Worm (Caenorhabditis elegans): ENCODE data around the gene T10F2.2.
A peak's percentile ranks its signal among the peaks of the same experiment; 100 is the strongest.

Gene T10F2.2

DNA sequence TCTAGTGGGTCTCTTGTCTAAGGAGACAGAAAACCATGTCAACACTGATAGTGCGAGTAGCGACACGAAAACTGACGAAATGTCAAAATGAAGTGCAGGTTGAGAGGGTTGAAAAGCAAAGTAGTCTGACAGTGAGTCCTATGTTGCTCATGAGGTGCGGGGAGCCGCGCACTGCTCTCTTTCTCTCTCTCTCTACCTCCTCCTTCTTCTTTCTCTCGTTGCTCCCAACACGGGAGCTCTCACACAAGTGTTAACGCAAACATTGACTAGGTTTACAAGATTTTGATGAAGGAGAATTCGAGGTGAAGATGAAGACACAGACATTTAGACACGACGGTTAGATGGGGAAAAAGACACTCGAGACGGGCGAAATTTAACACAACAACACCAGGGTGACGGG, 35.9 kb downstream of the T10F2.2 start:
- TF ChIP-seq F13H6.1 (tag; optimal IDR thresholded peaks at IDR 0.05) (peak; percentile 49), nhr-129 (tag; optimal IDR thresholded peaks at IDR 0.05) (peak; percentile 43), unc-39 (tag; optimal IDR thresholded peaks at IDR 0.05) (no peak)

DNA sequence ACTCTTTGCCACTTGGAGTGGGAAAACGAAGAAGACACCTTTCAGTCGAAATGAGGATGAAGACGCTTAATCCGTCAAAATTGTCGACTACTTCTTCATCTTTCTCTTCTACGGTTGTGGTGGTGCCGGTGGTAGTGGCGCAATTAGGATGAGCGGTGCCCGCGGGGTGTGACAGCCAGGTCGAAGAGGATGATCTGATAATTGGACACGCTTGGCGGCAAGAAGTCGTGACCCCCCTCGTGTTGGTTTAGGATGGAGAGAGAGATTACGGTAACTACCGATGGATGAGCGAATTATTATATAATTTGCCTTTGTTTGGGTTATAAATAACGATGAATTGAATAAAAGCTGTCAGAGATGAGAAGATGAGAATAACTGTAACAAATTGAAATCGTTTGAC, 38.1 kb downstream of the T10F2.2 start:
- TF ChIP-seq fos-1 (tag; optimal IDR thresholded peaks at IDR 0.05) (no peak), aly-2 (tag; optimal IDR thresholded peaks at IDR 0.05) (no peak), nhr-12 (tag; optimal IDR thresholded peaks at IDR 0.05) (no peak), sma-9 (GFP tag; optimal IDR thresholded peaks at IDR 0.05) (no peak), sma-9 (tag; optimal IDR thresholded peaks at IDR 0.05) (no peak), gmeb-1 (tag; optimal IDR thresholded peaks at IDR 0.05) (no peak), nhr-11 (tag; optimal IDR thresholded peaks at IDR 0.05) (no peak), sem-4 (tag; optimal IDR thresholded peaks at IDR 0.05) (no peak), egl-27 (tag; optimal IDR thresholded peaks at IDR 0.05) (no peak), elt-3 (tag; optimal IDR thresholded peaks at IDR 0.05) (no peak), sma-3 (GFP tag; optimal IDR thresholded peaks at IDR 0.05) (no peak), ztf-4 (tag; optimal IDR thresholded peaks at IDR 0.05) (no peak), ztf-11 (tag; optimal IDR thresholded peaks at IDR 0.05) (no peak), lin-39 (tag; optimal IDR thresholded peaks at IDR 0.05) (no peak), ceh-16 (tag; optimal IDR thresholded peaks at IDR 0.05) (no peak), nhr-237 (tag; optimal IDR thresholded peaks at IDR 0.05) (no peak), nhr-129 (tag; optimal IDR thresholded peaks at IDR 0.05) (no peak), F13H6.1 (tag; optimal IDR thresholded peaks at IDR 0.05) (no peak), lin-11 (tag; optimal IDR thresholded peaks at IDR 0.05) (no peak), nhr-77 (tag; optimal IDR thresholded peaks at IDR 0.05) (no peak), lin-13 (GFP tag; optimal IDR thresholded peaks at IDR 0.05) (no peak)

DNA sequence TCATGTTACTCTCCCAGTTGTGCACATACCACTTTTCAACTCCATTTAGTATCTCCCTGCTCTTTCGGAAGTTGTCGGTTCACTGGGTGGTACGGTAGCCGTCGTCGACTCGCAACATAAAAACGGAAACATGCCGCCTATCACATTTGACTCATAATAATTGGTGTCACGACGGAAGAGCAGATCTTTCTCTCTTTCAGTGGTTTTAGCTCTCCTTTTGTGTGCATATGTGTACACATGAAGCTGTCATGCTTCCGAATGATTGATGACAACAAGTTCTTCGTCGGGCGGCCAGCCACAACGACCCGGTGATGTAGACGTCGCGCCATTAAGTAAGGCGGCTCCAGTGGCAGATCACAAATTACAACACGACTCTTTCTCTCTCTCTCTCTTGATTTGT, 39.4 kb downstream of the T10F2.2 start:
- no peak for TF ChIP-seq ztf-11 (tag; optimal IDR thresholded peaks at IDR 0.05)
- no peak for TF ChIP-seq nhr-12 (tag; optimal IDR thresholded peaks at IDR 0.05)
- no peak for TF ChIP-seq ztf-4 (tag; optimal IDR thresholded peaks at IDR 0.05)
- TF ChIP-seq R02D3.7 (tag; optimal IDR thresholded peaks at IDR 0.05): no peak
- TF ChIP-seq nhr-10 (tag; optimal IDR thresholded peaks at IDR 0.05): no peak
- no peak for TF ChIP-seq Y55F3AM.14 (GFP tag; optimal IDR thresholded peaks at IDR 0.05)
- TF ChIP-seq elt-1 (tag; optimal IDR thresholded peaks at IDR 0.05): no peak
- TF ChIP-seq mbf-1 (tag; optimal IDR thresholded peaks at IDR 0.05): no peak
- no peak for TF ChIP-seq nhr-23 (tag; optimal IDR thresholded peaks at IDR 0.05)
- TF ChIP-seq unc-55 (GFP tag; optimal IDR thresholded peaks at IDR 0.05): no peak
- TF ChIP-seq peb-1 (tag; optimal IDR thresholded peaks at IDR 0.05): no peak
- no peak for TF ChIP-seq nhr-25 (tag; optimal IDR thresholded peaks at IDR 0.05)
- no peak for TF ChIP-seq sma-9 (GFP tag; optimal IDR thresholded peaks at IDR 0.05)
- TF ChIP-seq sma-9 (tag; optimal IDR thresholded peaks at IDR 0.05): no peak
- no peak for TF ChIP-seq ztf-1 (GFP tag; conservative IDR thresholded peaks at IDR 0.05)

DNA sequence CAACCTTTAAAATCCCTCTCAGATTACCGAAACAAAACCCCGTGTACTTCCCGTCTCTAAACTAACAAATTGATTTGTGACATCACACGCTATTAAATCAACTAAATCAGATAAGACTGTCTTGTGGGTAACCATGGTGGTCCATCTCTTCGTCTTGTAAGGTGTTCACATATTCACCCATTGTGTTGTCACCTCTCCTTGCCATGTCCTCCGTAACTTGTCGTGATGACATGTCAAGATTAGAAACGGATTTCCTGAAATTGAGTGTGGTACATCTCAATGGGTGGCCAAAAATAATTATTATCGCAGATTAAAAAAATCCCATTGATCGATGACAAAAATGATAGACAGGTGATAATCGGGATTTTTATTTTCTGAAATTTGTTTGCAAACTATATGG, 40.7 kb downstream of the T10F2.2 start:
- no peak for TF ChIP-seq skn-1 (tag; optimal IDR thresholded peaks at IDR 0.05)
- peak; percentile 5 for TF ChIP-seq ceh-16 (tag; optimal IDR thresholded peaks at IDR 0.05)

DNA sequence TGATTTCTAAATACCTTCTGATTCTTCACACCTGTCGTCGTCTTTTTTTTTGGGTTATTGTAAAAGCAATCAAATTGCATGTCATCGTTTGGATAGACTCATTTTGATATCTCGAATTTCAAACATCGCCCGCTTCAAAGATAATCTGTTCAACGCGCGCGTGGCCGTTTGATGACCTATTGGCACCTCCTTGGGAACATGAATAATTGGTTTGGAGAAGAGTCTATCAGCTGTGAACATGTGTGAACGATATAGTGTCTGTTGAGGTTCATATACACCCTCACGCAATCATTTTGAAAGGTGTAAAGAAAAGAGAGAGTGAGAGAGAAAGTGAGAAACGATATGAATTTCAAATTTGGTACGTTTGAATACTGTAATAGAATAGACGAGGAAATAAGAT, 44.5 kb downstream of the T10F2.2 start:
- TF ChIP-seq R02D3.7 (tag; optimal IDR thresholded peaks at IDR 0.05) (no peak), aly-2 (tag; optimal IDR thresholded peaks at IDR 0.05) (no peak), egl-27 (tag; optimal IDR thresholded peaks at IDR 0.05) (no peak), peb-1 (tag; optimal IDR thresholded peaks at IDR 0.05) (no peak)

DNA sequence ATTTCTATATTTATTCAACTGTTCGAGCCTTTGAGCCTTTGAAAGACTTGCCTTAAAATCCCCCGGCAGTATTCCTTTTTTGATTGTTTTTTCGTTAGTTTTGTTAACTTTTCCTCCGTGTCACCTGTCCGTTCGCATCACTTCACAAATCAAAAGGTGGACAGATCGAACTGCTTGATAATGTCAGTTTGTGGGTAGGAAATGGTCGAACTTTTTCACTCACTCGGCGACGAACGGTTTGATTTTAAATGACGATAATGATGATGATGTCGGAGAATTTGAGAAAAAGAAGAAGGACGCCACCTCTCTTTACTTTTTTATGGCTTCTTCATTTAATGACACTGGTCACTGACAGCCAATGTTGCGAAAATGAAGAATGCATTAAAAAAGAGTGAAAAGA, 46.0 kb downstream of the T10F2.2 start:
- no peak for TF ChIP-seq ztf-4 (tag; optimal IDR thresholded peaks at IDR 0.05)
- no peak for TF ChIP-seq nhr-11 (tag; optimal IDR thresholded peaks at IDR 0.05)
- no peak for TF ChIP-seq mbf-1 (tag; optimal IDR thresholded peaks at IDR 0.05)
- TF ChIP-seq ceh-16 (tag; optimal IDR thresholded peaks at IDR 0.05): peak; percentile 89
- no peak for TF ChIP-seq ama-1 (optimal IDR thresholded peaks at IDR 0.05)

All from whole organism, L2 larva.